Worm (Caenorhabditis elegans) whole organism, mixed stage, embryonic: ENCODE measurements around the gene eef-1G.

Experiments
- ham-2 ChIP-seq: fragments of 200-800 bp; sonication (Bioruptor generic); optimal IDR thresholded peaks from 2 replicates; lab custom pipeline; 2018; ENCODE audit warnings: mild to moderate bottlenecking, missing genetic modification characterization, missing compliant biosample characterization
- nhr-12 ChIP-seq: fragments of 150-350 bp; optimal IDR thresholded peaks from 2 replicates; lab custom pipeline; 2014; ENCODE audit warnings: missing biosample characterization, missing genetic modification characterization
- nhr-2 ChIP-seq: fragments of 150-350 bp; optimal IDR thresholded peaks from 2 replicates; lab custom pipeline; 2014; ENCODE audit warnings: missing biosample characterization, missing genetic modification characterization
- pha-4 ChIP-seq: fragments of 150-350 bp; optimal IDR thresholded peaks from 2 replicates; lab custom pipeline; 2018; ENCODE audit warnings: missing biosample characterization, missing genetic modification reagents, missing genetic modification characterization
- snpc-4 ChIP-seq: fragments of 150-350 bp; optimal IDR thresholded peaks from 2 replicates; lab custom pipeline; 2014; ENCODE audit warnings: missing biosample characterization, missing genetic modification characterization

- TF ChIP-seq ham-2 (no peak), snpc-4 (tag; lab: Kevin White, UChicago) (no peak), pha-4 (tag; lab: Kevin White, UChicago) (no peak), nhr-12 (tag; lab: Kevin White, UChicago) (no peak), nhr-2 (tag; lab: Kevin White, UChicago) (no peak)
Measured at ce11 chrV:10975091-10975490, 9.6 kb downstream of the eef-1G start.
